Worm (Caenorhabditis elegans) whole organism, young adult: ENCODE measurements around the gene F26G1.3.

Source experiments
- F39B2.1 ChIP-seq: fragments of 200-800 bp; sonication (Bioruptor generic); IDR thresholded peaks from 2 replicates; pipeline ENCODE4 v1.3.6; 2022; ENCODE audit warnings: missing genetic modification reagents, missing genetic modification characterization, missing compliant biosample characterization
- hmg-20 ChIP-seq: fragments of 200-800 bp; sonication (Bioruptor generic); IDR thresholded peaks from 2 replicates; pipeline ENCODE4 v1.3.6; 2022; ENCODE audit warnings: missing genetic modification reagents, missing genetic modification characterization, missing compliant biosample characterization
- nhr-120 ChIP-seq: fragments of 200-800 bp; sonication (Bioruptor generic); IDR thresholded peaks from 2 replicates; pipeline ENCODE4 v1.3.6; 2022; ENCODE audit warnings: missing genetic modification characterization, missing compliant biosample characterization
- pha-4 ChIP-seq: fragments of 150-350 bp; sonication (generic microtip); optimal IDR thresholded peaks from 2 replicates; lab custom pipeline; 2014; ENCODE audit warnings: missing biosample characterization, missing genetic modification reagents, missing genetic modification characterization

DNA sequence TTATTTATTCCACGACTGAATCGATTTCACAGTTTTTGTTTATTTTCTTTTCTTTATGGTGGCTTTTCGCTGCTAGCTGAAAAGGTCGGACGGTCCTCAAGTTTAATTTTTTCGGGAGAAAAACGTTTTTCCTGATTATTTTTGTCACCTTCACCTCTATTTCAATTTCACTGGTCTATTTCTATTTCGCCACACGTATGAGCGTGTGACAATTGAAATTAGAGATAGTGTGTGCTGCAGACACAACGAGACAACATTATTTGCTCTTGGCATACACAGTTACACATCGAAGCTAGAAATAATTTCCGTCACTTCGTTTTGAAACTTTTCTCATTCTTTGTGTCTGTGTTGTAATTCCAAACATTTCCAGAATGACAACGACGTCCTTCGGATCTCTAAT is 42.9 kb upstream of the F26G1.3 start, which contains the start of gene F41C3.8:
- TF ChIP-seq nhr-120 (GFP tag; lab: Robert Waterston, UW) (no peak), pha-4 (tag; lab: Kevin White, UChicago) (no peak), hmg-20 (GFP tag; lab: Robert Waterston, UW) (no peak), F39B2.1 (GFP tag; lab: Robert Waterston, UW) (no peak)
